Worm (Caenorhabditis elegans): Measurements from ENCODE around the gene srh-281.

ce11 chrV:16211713-16212112 is 21.1 kb downstream of the srh-281 start:
- TF ChIP-seq ces-1 (GFP tag; optimal IDR thresholded peaks at IDR 0.05) (no peak), tbx-8 (GFP tag; optimal IDR thresholded peaks at IDR 0.05) (no peak), nhr-237 (tag; optimal IDR thresholded peaks at IDR 0.05) (no peak), snpc-4 (tag; optimal IDR thresholded peaks at IDR 0.05) (no peak)
